Fruit fly (Drosophila melanogaster) whole organism, embryonic: ENCODE measurements around the gene Lsp2.

Experiments used
- Abd-B ChIP-seq: fragments of 200-800 bp; sonication (Bioruptor generic); optimal IDR thresholded peaks from 2 replicates; lab custom pipeline; 2018; ENCODE audit warnings: missing biosample characterization, mild to moderate bottlenecking, missing genetic modification characterization, moderate library complexity
- CG10654 ChIP-seq: fragments of 200-800 bp; sonication (Bioruptor generic); optimal IDR thresholded peaks from 2 replicates; lab custom pipeline; 2016; ENCODE audit warnings: missing biosample characterization, missing genetic modification characterization
- CG11398 ChIP-seq: fragments of 200-800 bp; sonication (Bioruptor generic); optimal IDR thresholded peaks from 2 replicates; lab custom pipeline; 2016; ENCODE audit warnings: missing biosample characterization, missing genetic modification characterization
- CG11696 ChIP-seq: fragments of 200-800 bp; sonication (Bioruptor generic); IDR thresholded peaks from 2 replicates; pipeline ENCODE4 v1.3.6; 2022; ENCODE audit warnings: missing biosample characterization, missing genetic modification characterization
- CG11723 ChIP-seq: fragments of 200-800 bp; sonication (Bioruptor generic); optimal IDR thresholded peaks from 2 replicates; lab custom pipeline; 2017; ENCODE audit warnings: missing biosample characterization, mild to moderate bottlenecking, missing genetic modification characterization
- CG15479 ChIP-seq: fragments of 200-800 bp; sonication (Bioruptor generic); optimal IDR thresholded peaks from 3 replicates; lab custom pipeline; 2019; ENCODE audit warnings: missing biosample characterization, mild to moderate bottlenecking, missing genetic modification characterization, moderate library complexity
- CG17612 ChIP-seq: fragments of 200-800 bp; sonication (Bioruptor generic); IDR thresholded peaks from 2 replicates; pipeline ENCODE4 v1.3.6; 2022; ENCODE audit warnings: missing biosample characterization, missing genetic modification characterization
- CG31365 ChIP-seq: fragments of 200-800 bp; sonication (Bioruptor generic); optimal IDR thresholded peaks from 2 replicates; lab custom pipeline; 2018; ENCODE audit warnings: missing biosample characterization, mild to moderate bottlenecking, missing genetic modification characterization
- CG6175 ChIP-seq: fragments of 200-800 bp; sonication (Bioruptor generic); IDR thresholded peaks from 3 replicates; pipeline ENCODE4 v1.3.6; 2022; ENCODE audit warnings: missing biosample characterization, missing genetic modification characterization
- CG6683 ChIP-seq: fragments of 200-800 bp; sonication (Bioruptor generic); optimal IDR thresholded peaks from 2 replicates; lab custom pipeline; 2017; ENCODE audit warnings: missing biosample characterization, mild to moderate bottlenecking, missing genetic modification characterization, missing genetic modification reagents
- CG7786 ChIP-seq: fragments of 200-800 bp; sonication (Bioruptor generic); optimal IDR thresholded peaks from 2 replicates; lab custom pipeline; 2016; ENCODE audit warnings: missing biosample characterization, missing genetic modification characterization
- CG8765 ChIP-seq: fragments of 200-800 bp; sonication (Bioruptor generic); IDR thresholded peaks from 2 replicates; pipeline ENCODE4 v1.3.6; 2022; ENCODE audit warnings: missing biosample characterization, missing genetic modification characterization
- CG8924 ChIP-seq: fragments of 200-800 bp; optimal IDR thresholded peaks from 3 replicates; lab custom pipeline; 2019; ENCODE audit warnings: missing biosample characterization, mild to moderate bottlenecking, missing genetic modification characterization, moderate library complexity
- CG9797 ChIP-seq: fragments of 200-800 bp; sonication (Bioruptor generic); optimal IDR thresholded peaks from 3 replicates; lab custom pipeline; 2018; ENCODE audit warnings: missing biosample characterization, mild to moderate bottlenecking, missing genetic modification characterization
- CTCF ChIP-seq: fragments of 200-800 bp; sonication (Bioruptor generic); optimal IDR thresholded peaks from 2 replicates; lab custom pipeline; 2017; ENCODE audit warnings: missing biosample characterization, mild to moderate bottlenecking, missing genetic modification characterization, moderate library complexity
- Deaf1 ChIP-seq: fragments of 200-800 bp; optimal IDR thresholded peaks from 3 replicates; lab custom pipeline; 2019; ENCODE audit warnings: missing biosample characterization, mild to moderate bottlenecking, missing genetic modification characterization, moderate library complexity
- Dek ChIP-seq: fragments of 200-800 bp; sonication (Bioruptor generic); optimal IDR thresholded peaks from 3 replicates; lab custom pipeline; 2019; ENCODE audit warnings: missing biosample characterization, mild to moderate bottlenecking, missing genetic modification characterization, moderate library complexity
- Dip2 ChIP-seq: fragments of 200-800 bp; sonication (Bioruptor generic); IDR thresholded peaks from 2 replicates; pipeline ENCODE4 v1.3.6; 2022; ENCODE audit warnings: missing biosample characterization, missing genetic modification characterization
- Elba2 ChIP-seq: fragments of 200-800 bp; sonication (Bioruptor generic); optimal IDR thresholded peaks from 3 replicates; lab custom pipeline; 2016; ENCODE audit warnings: missing biosample characterization, missing genetic modification characterization
- Fer2 ChIP-seq: fragments of 200-800 bp; sonication (Bioruptor generic); optimal IDR thresholded peaks from 2 replicates; lab custom pipeline; 2018; ENCODE audit warnings: missing biosample characterization, mild to moderate bottlenecking, missing genetic modification characterization, moderate library complexity
- Hand ChIP-seq: fragments of 200-800 bp; sonication (Bioruptor generic); optimal IDR thresholded peaks from 2 replicates; lab custom pipeline; 2017; ENCODE audit warnings: mild to moderate bottlenecking, missing biosample characterization, missing genetic modification reagents, missing genetic modification characterization
- Lhr ChIP-seq: fragments of 200-800 bp; sonication (Bioruptor generic); optimal IDR thresholded peaks from 3 replicates; lab custom pipeline; 2017; ENCODE audit warnings: mild to moderate bottlenecking, missing biosample characterization, missing genetic modification reagents, missing genetic modification characterization
- Mad ChIP-seq: fragments of 200-800 bp; sonication (Bioruptor generic); optimal IDR thresholded peaks from 2 replicates; lab custom pipeline; 2016; ENCODE audit warnings: missing biosample characterization, missing genetic modification characterization
- Meics ChIP-seq: fragments of 200-800 bp; sonication (Bioruptor generic); optimal IDR thresholded peaks from 2 replicates; lab custom pipeline; 2017; ENCODE audit warnings: missing biosample characterization, mild to moderate bottlenecking, missing genetic modification characterization
- Mes4 ChIP-seq: fragments of 200-800 bp; sonication (Bioruptor generic); optimal IDR thresholded peaks from 2 replicates; lab custom pipeline; 2016; ENCODE audit warnings: missing biosample characterization, missing genetic modification characterization
- Neu2 ChIP-seq: fragments of 200-800 bp; sonication (Bioruptor generic); optimal IDR thresholded peaks from 3 replicates; lab custom pipeline; 2016; ENCODE audit warnings: missing biosample characterization, missing genetic modification characterization, borderline replicate concordance
- Optix ChIP-seq: fragments of 200-800 bp; sonication (Bioruptor generic); IDR thresholded peaks from 3 replicates; pipeline ENCODE4 v1.3.6; 2022; ENCODE audit warnings: missing biosample characterization, missing genetic modification characterization
- PHDP ChIP-seq: fragments of 200-800 bp; sonication (Bioruptor generic); optimal IDR thresholded peaks from 3 replicates; lab custom pipeline; 2018; ENCODE audit warnings: missing biosample characterization, mild to moderate bottlenecking, missing genetic modification characterization, moderate library complexity
- Rx ChIP-seq: fragments of 200-800 bp; sonication (Bioruptor generic); IDR thresholded peaks from 2 replicates; pipeline ENCODE4 v1.3.6; 2022; ENCODE audit warnings: missing biosample characterization, missing genetic modification characterization
- Stat92E ChIP-seq, 3 experiments: fragments of >200 bp in 2 of 3; fragments of 200-800 bp in 1 of 3; sonication (Bioruptor generic) in 1 of 3; optimal IDR thresholded peaks; 2 replicates each; lab custom pipeline; 2017 to 2019; ENCODE audit warnings: missing biosample characterization in 3 of 3, missing genetic modification characterization in 3 of 3, mild to moderate bottlenecking in 1 of 3, moderate library complexity in 1 of 3
- amos ChIP-seq: fragments of 200-800 bp; sonication (Bioruptor generic); IDR thresholded peaks from 2 replicates; pipeline ENCODE4 v1.3.6; 2022; ENCODE audit warnings: missing biosample characterization, missing genetic modification characterization; ENCODE audit not compliant: partially characterized antibody
- ash1 ChIP-seq: fragments of 200-800 bp; sonication (Bioruptor generic); optimal IDR thresholded peaks from 2 replicates; lab custom pipeline; 2018; ENCODE audit warnings: missing biosample characterization, mild to moderate bottlenecking, missing genetic modification characterization
- az2 ChIP-seq: fragments of 200-800 bp; sonication (Bioruptor generic); optimal IDR thresholded peaks from 3 replicates; lab custom pipeline; 2016; ENCODE audit warnings: missing biosample characterization, missing genetic modification characterization
- disco-r ChIP-seq: fragments of 200-800 bp; sonication (Bioruptor generic); optimal IDR thresholded peaks from 2 replicates; lab custom pipeline; 2016; ENCODE audit warnings: missing biosample characterization, missing genetic modification characterization
- eve ChIP-seq, 2 experiments: fragments of >200 bp; optimal IDR thresholded peaks; 2 replicates each; lab custom pipeline; 2017; ENCODE audit warnings: missing biosample characterization in 2 of 2, missing genetic modification characterization in 2 of 2
- ewg ChIP-seq: fragments of 200-800 bp; sonication (Bioruptor generic); optimal IDR thresholded peaks from 3 replicates; lab custom pipeline; 2017; ENCODE audit warnings: mild to moderate bottlenecking, missing biosample characterization, missing genetic modification reagents, missing genetic modification characterization
- ham ChIP-seq: fragments of 200-800 bp; sonication (Bioruptor generic); IDR thresholded peaks from 2 replicates; pipeline ENCODE4 v1.3.6; 2022; ENCODE audit warnings: missing biosample characterization, missing genetic modification characterization
- hb ChIP-seq: fragments of 200-800 bp; sonication (Bioruptor generic); IDR thresholded peaks from 3 replicates; pipeline ENCODE4 v1.3.6; 2022; ENCODE audit warnings: missing biosample characterization, missing genetic modification characterization; ENCODE audit not compliant: partially characterized antibody
- lmd ChIP-seq: fragments of 200-800 bp; sonication (Bioruptor generic); IDR thresholded peaks from 2 replicates; pipeline ENCODE4 v1.3.6; 2022; ENCODE audit warnings: missing biosample characterization, missing genetic modification characterization
- lov ChIP-seq, 2 experiments: fragments of 200-800 bp in 1 of 2; fragments of >200 bp in 1 of 2; sonication (Bioruptor generic) in 1 of 2; IDR thresholded peaks in 1 of 2; optimal IDR thresholded peaks in 1 of 2; 2 replicates in 1 of 2; 3 replicates in 1 of 2; pipeline versions ENCODE4 v1.3.6 to Lab custom; 2017 to 2022; ENCODE audit warnings: missing biosample characterization in 1 of 2, missing genetic modification characterization in 1 of 2
- p53 ChIP-seq: fragments of 200-800 bp; sonication (Bioruptor generic); optimal IDR thresholded peaks from 2 replicates; lab custom pipeline; 2016; ENCODE audit warnings: missing biosample characterization, missing genetic modification characterization
- pb ChIP-seq: fragments of 200-800 bp; sonication (Bioruptor generic); optimal IDR thresholded peaks from 3 replicates; lab custom pipeline; 2016; ENCODE audit warnings: missing biosample characterization, missing genetic modification characterization
- pfk ChIP-seq: fragments of 200-800 bp; sonication (Bioruptor generic); optimal IDR thresholded peaks from 2 replicates; lab custom pipeline; 2018; ENCODE audit warnings: missing biosample characterization, mild to moderate bottlenecking, missing genetic modification characterization, moderate library complexity
- pho ChIP-seq: fragments of 200-800 bp; sonication (Bioruptor generic); optimal IDR thresholded peaks from 2 replicates; lab custom pipeline; 2016; ENCODE audit warnings: missing biosample characterization, missing genetic modification characterization
- pnt ChIP-seq: fragments of 200-800 bp; sonication (Bioruptor generic); optimal IDR thresholded peaks from 3 replicates; lab custom pipeline; 2016; ENCODE audit warnings: missing biosample characterization, missing genetic modification characterization
- psq ChIP-seq: fragments of 200-800 bp; sonication (Bioruptor generic); optimal IDR thresholded peaks from 2 replicates; lab custom pipeline; 2017; ENCODE audit warnings: missing biosample characterization, missing genetic modification characterization
- sd ChIP-seq: fragments of 200-800 bp; sonication (Bioruptor generic); optimal IDR thresholded peaks from 3 replicates; lab custom pipeline; 2018; ENCODE audit warnings: missing biosample characterization, mild to moderate bottlenecking, missing genetic modification characterization, moderate library complexity
- ttk ChIP-seq: fragments of 200-800 bp; sonication (Bioruptor generic); IDR thresholded peaks from 2 replicates; pipeline ENCODE4 v2.1.2; 2022; ENCODE audit warnings: missing biosample characterization, missing genetic modification characterization
- twi ChIP-seq: fragments of 200-800 bp; optimal IDR thresholded peaks from 2 replicates; lab custom pipeline; 2019; ENCODE audit warnings: missing biosample characterization, mild to moderate bottlenecking, missing genetic modification characterization, moderate library complexity
- vvl ChIP-seq: fragments of 200-800 bp; sonication (Bioruptor generic); IDR thresholded peaks from 2 replicates; pipeline ENCODE4 v1.3.6; 2022; ENCODE audit warnings: missing biosample characterization, missing genetic modification characterization

The Lsp2 gene

dm6 chr3L:12124975-12125374 is 4.2 kb upstream of the Lsp2 start, which contains the start of gene yps (continued):
- TF ChIP-seq CG11696 = peak; percentile 79
- TF ChIP-seq CG11723 = peak; percentile 95
- TF ChIP-seq Hand = peak; percentile 89
- TF ChIP-seq Dip2 (GFP tag; lab: Robert Waterston, UW) = no peak
- peak; percentile 77 for TF ChIP-seq sd (tag; lab: Kevin White, UChicago)
- peak; percentile 89; the same call in 1 of the 2 replicates for TF ChIP-seq Rx (GFP tag; lab: Robert Waterston, UW)
- TF ChIP-seq Elba2 (GFP tag; lab: Kevin White, UChicago) = no peak
- peak; percentile 96 for TF ChIP-seq pb (GFP tag; lab: Kevin White, UChicago)
- peak; percentile 69 for TF ChIP-seq Deaf1 (tag; lab: Kevin White, UChicago)
- TF ChIP-seq hb (GFP tag; lab: Robert Waterston, UW) = no peak
- TF ChIP-seq Mes4 (GFP tag; lab: Kevin White, UChicago) = peak; percentile 97
- peak; percentile 85 for TF ChIP-seq Dek (tag; lab: Kevin White, UChicago)
- peak; percentile 73 for TF ChIP-seq CG9797
- TF ChIP-seq CG6175 (GFP tag; lab: Robert Waterston, UW) = peak; percentile 87
- peak; percentile 79 for TF ChIP-seq CG17612 (GFP tag; lab: Robert Waterston, UW)
- TF ChIP-seq Fer2 (tag; lab: Kevin White, UChicago) = peak; percentile 89
- peak; percentile 94 for TF ChIP-seq Mad (GFP tag; lab: Kevin White, UChicago)
- TF ChIP-seq lov (optimal IDR thresholded peaks at IDR 0.05; lab: Kevin White, UChicago) = no peak
- peak; percentile 97 for TF ChIP-seq lov (GFP tag; IDR thresholded peaks at IDR 0.05; lab: Robert Waterston, UW)
- peak; percentile 93 for TF ChIP-seq PHDP (tag; lab: Kevin White, UChicago)
- peak; percentile 36 for TF ChIP-seq Neu2 (GFP tag; lab: Kevin White, UChicago)
- TF ChIP-seq vvl (GFP tag; lab: Robert Waterston, UW) = peak; percentile 97
- TF ChIP-seq ewg (GFP tag; lab: Kevin White, UChicago) = peak; percentile 87
- TF ChIP-seq CG6683 (GFP tag; lab: Kevin White, UChicago) = peak; percentile 91
- peak; percentile 95 for TF ChIP-seq disco-r
- TF ChIP-seq ttk (GFP tag; lab: Robert Waterston, UW) = peak; percentile 80
- peak; percentile 88 for TF ChIP-seq pfk
- peak; percentile 78; the same call in 1 of the 2 replicates for TF ChIP-seq ham (GFP tag; lab: Robert Waterston, UW)
- TF ChIP-seq pho (GFP tag; lab: Kevin White, UChicago) = peak; percentile 87
- peak; percentile 69; the same call in 1 of the 2 replicates for TF ChIP-seq lmd
- TF ChIP-seq CG8924 = peak; percentile 82
- peak in 1 of 3 experiments; percentile 73 for TF ChIP-seq Stat92E (GFP tag; optimal IDR thresholded peaks at IDR 0.05; lab: Kevin White, UChicago)
- TF ChIP-seq Lhr = peak; percentile 89
- TF ChIP-seq twi = peak; percentile 80
- TF ChIP-seq az2 = peak; percentile 82
- peak; percentile 88 for TF ChIP-seq Optix
- peak; percentile 96 for TF ChIP-seq CG11398 (GFP tag; lab: Kevin White, UChicago)
- peak; percentile 90 for TF ChIP-seq CG31365 (tag; lab: Kevin White, UChicago)
- peak; percentile 61 for TF ChIP-seq psq (GFP tag; lab: Kevin White, UChicago)
- TF ChIP-seq CG15479 (GFP tag; lab: Kevin White, UChicago) = peak; percentile 1
- TF ChIP-seq p53 (GFP tag; lab: Kevin White, UChicago) = peak; percentile 95
- TF ChIP-seq eve (GFP tag; optimal IDR thresholded peaks at IDR 0.05; lab: Kevin White, UChicago) = no peak
- TF ChIP-seq amos = peak; percentile 89
- peak; percentile 68 for TF ChIP-seq CG8765 (GFP tag; lab: Robert Waterston, UW)
- peak; percentile 75 for TF ChIP-seq CG7786 (GFP tag; lab: Kevin White, UChicago)
- peak; percentile 99 for TF ChIP-seq ash1 (GFP tag; lab: Kevin White, UChicago)
- peak; percentile 26 for TF ChIP-seq pnt
- TF ChIP-seq Meics (GFP tag; lab: Kevin White, UChicago) = peak; percentile 98
- no peak for TF ChIP-seq Abd-B (GFP tag; lab: Kevin White, UChicago)
- peak; percentile 68 for TF ChIP-seq CTCF (GFP tag; lab: Kevin White, UChicago)
- peak; percentile 92 for TF ChIP-seq CG10654 (GFP tag; lab: Kevin White, UChicago)
